Fruit fly (Drosophila melanogaster): ENCODE results near the gene aurA.

aurA gene

DNA sequence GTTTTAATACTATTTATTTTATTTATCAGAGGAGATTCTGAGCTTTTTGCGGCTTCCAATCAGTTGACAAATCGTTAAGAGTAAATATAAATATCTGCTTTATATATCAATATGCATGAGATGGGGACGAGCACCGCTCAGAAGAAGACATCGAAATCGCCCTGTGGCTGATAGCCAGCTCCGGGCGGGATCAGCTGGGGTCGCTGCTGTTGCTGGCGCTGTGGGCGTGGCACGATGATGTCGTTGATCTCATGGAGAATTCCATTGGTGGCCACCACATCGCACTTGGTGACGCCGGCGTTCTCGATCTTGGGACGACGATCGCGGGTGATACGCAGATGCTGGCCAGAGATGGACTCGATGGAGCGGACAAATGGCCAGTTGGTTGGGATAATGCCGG lies 21.9 kb downstream of the aurA start:
- TF ChIP-seq Dref (GFP tag; IDR thresholded peaks at IDR 0.05) (0 out of 2 replicates have a peak, but pooled peaks have one; percentile 7), nom (GFP tag; optimal IDR thresholded peaks at IDR 0.05) (peak; percentile 38), CG1603 (tag; optimal IDR thresholded peaks at IDR 0.05) (no peak), CG12659 (GFP tag; optimal IDR thresholded peaks at IDR 0.05) (no peak), gsb-n (tag; optimal IDR thresholded peaks at IDR 0.05) (no peak)

DNA sequence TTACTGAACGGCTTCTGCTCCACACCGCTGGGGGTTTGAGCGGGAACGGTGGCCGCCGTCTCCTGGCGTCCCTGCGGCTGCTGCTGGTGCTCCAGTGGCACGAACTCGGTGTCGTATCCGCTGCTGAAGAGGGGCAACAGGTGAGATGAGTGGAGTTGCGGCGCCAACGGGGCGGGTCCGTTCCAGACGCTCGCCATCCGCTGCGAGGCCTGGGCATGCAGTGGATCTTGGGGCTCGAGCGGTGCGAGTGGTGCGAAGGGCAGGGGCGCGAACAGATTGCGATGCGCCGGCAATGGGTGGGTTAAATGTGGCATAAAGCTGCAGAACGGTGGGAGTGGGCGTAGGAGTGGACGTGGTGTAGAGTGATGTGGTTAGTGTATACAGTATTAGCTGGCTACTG lies 26.3 kb downstream of the aurA start:
- TF ChIP-seq dysf (GFP tag; IDR thresholded peaks at IDR 0.05) (no peak), ind (GFP tag; optimal IDR thresholded peaks at IDR 0.05) (no peak), Rfx (GFP tag; IDR thresholded peaks at IDR 0.05) (peak; percentile 38; the same call in 1 of the 2 replicates), CG9797 (GFP tag; optimal IDR thresholded peaks at IDR 0.05) (no peak), CG8290 (GFP tag; optimal IDR thresholded peaks at IDR 0.05) (no peak), CG8290 (tag; optimal IDR thresholded peaks at IDR 0.05) (no peak), CG7372 (GFP tag; IDR thresholded peaks at IDR 0.05) (no peak), CG34422 (GFP tag; IDR thresholded peaks at IDR 0.05) (0 out of 3 replicates have a peak, but pooled peaks have one; percentile 33), Sry-δ (GFP tag; optimal IDR thresholded peaks at IDR 0.05) (no peak), Neu2 (GFP tag; optimal IDR thresholded peaks at IDR 0.05; ENCODE audit: borderline replicate concordance) (no peak), gce (GFP tag; IDR thresholded peaks at IDR 0.05) (no peak), Hmx (GFP tag; optimal IDR thresholded peaks at IDR 0.05) (no peak), salm (tag; optimal IDR thresholded peaks at IDR 0.05) (no peak), jing (GFP tag; optimal IDR thresholded peaks at IDR 0.05) (no peak), Oli (tag; optimal IDR thresholded peaks at IDR 0.05) (no peak), otp (GFP tag; IDR thresholded peaks at IDR 0.05) (no peak), crol (GFP tag; IDR thresholded peaks at IDR 0.05) (peak; percentile 37; the same call in 1 of the 2 replicates), Med (GFP tag) (peak; percentile 77), Nf-YA (GFP tag; IDR thresholded peaks at IDR 0.05) (no peak), Six4 (GFP tag; optimal IDR thresholded peaks at IDR 0.05) (no peak), danr (GFP tag; IDR thresholded peaks at IDR 0.05) (no peak), ewg (GFP tag; optimal IDR thresholded peaks at IDR 0.05) (no peak), nerfin-1 (tag; optimal IDR thresholded peaks at IDR 0.05) (no peak), p53 (GFP tag; optimal IDR thresholded peaks at IDR 0.05) (no peak), rib (GFP tag; IDR thresholded peaks at IDR 0.05) (no peak), H15 (GFP tag; IDR thresholded peaks at IDR 0.05) (0 out of 3 replicates have a peak, but pooled peaks have one; percentile 19), CG3065 (GFP tag; optimal IDR thresholded peaks at IDR 0.05) (no peak), sr (GFP tag; IDR thresholded peaks at IDR 0.05) (0 out of 3 replicates have a peak, but pooled peaks have one; percentile 27), CG4854 (GFP tag; optimal IDR thresholded peaks at IDR 0.05) (no peak), CG32532 (GFP tag; IDR thresholded peaks at IDR 0.05) (no peak), CG3838 (GFP tag; optimal IDR thresholded peaks at IDR 0.05) (no peak), ash1 (GFP tag; optimal IDR thresholded peaks at IDR 0.05) (no peak), Mrtf (GFP tag; IDR thresholded peaks at IDR 0.05) (no peak), eve (GFP tag; optimal IDR thresholded peaks at IDR 0.05) (no peak), knrl (GFP tag; IDR thresholded peaks at IDR 0.05; ENCODE audit: partially characterized antibody) (no peak), CG42726 (GFP tag; IDR thresholded peaks at IDR 0.05; ENCODE audit: partially characterized antibody) (no peak), Ets65A (GFP tag) (peak; percentile 65), mam (GFP tag; optimal IDR thresholded peaks at IDR 0.05) (no peak), CG11560 (tag; IDR thresholded peaks at IDR 0.05) (0 out of 3 replicates have a peak, but pooled peaks have one; percentile 31), HLHmδ (GFP tag; optimal IDR thresholded peaks at IDR 0.05) (no peak), Dref (GFP tag; IDR thresholded peaks at IDR 0.05) (no peak), Fer3 (tag; optimal IDR thresholded peaks at IDR 0.05) (no peak), CG15073 (GFP tag; optimal IDR thresholded peaks at IDR 0.05) (no peak), unpg (GFP tag; optimal IDR thresholded peaks at IDR 0.05) (no peak), sob (GFP tag; IDR thresholded peaks at IDR 0.05) (no peak), CG18764 (GFP tag; optimal IDR thresholded peaks at IDR 0.05) (no peak), Dfd (GFP tag; optimal IDR thresholded peaks at IDR 0.05) (peak in 1 of 2 experiments; percentile 20)
